Worm (Caenorhabditis elegans): ENCODE measurements around the gene seip-1.

The seip-1 gene

ce11 chrV:6096559-6097155 lies 43.6 kb upstream of the seip-1 start, which contains the start of gene smut-1:
Gene smut-1 (plus strand): TSS chrV:6097105.
- TF ChIP-seq lir-3 (tag; optimal IDR thresholded peaks at IDR 0.05; ENCODE audit: poor library complexity) (no peak), fkh-4 (tag; optimal IDR thresholded peaks at IDR 0.05; ENCODE audit: borderline replicate concordance) (no peak), efl-1 (optimal IDR thresholded peaks at IDR 0.05) (no peak), efl-1 (GFP tag; optimal IDR thresholded peaks at IDR 0.05 in 1 of 2) (peak in 1 of 2 experiments; percentile 91)

DNA sequence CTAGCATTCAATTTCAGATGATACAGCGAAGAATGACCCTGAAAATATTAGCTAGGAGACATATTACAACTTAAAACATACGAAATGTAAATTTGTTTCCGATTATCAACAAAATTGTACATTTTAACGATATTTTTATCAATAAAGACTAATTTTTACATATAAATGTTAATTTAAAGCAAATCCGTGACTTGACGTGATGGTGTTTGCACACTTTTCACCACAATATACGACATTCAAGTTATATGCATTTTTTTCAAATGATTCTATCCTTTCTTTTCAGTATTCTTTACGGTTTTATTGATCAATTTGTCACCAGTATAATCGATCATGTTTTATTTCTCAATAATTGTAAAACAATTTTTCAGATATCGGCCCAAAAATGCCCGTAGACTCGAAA lies 42.8 kb upstream of the seip-1 start, which contains the start of gene Y38A10A.7:
Gene Y38A10A.7 (plus strand): TSS at position 369 of the 400 bp plus-strand sequence.
- TF ChIP-seq fkh-8 (tag; optimal IDR thresholded peaks at IDR 0.05) (no peak), swsn-7 (tag; optimal IDR thresholded peaks at IDR 0.05) (peak; percentile 39), fkh-10 (GFP tag; optimal IDR thresholded peaks at IDR 0.05) (no peak), sptf-1 (tag; optimal IDR thresholded peaks at IDR 0.05) (no peak), ceh-90 (tag; optimal IDR thresholded peaks at IDR 0.05) (no peak), unc-98 (GFP tag; IDR thresholded peaks at IDR 0.05) (no peak), lin-15B (tag; optimal IDR thresholded peaks at IDR 0.05) (no peak), mef-2 (tag; optimal IDR thresholded peaks at IDR 0.05) (no peak), zip-4 (GFP tag; optimal IDR thresholded peaks at IDR 0.05) (no peak), nhr-12 (tag; optimal IDR thresholded peaks at IDR 0.05) (no peak), ceh-8 (GFP tag; optimal IDR thresholded peaks at IDR 0.05) (no peak), fkh-4 (tag; optimal IDR thresholded peaks at IDR 0.05; ENCODE audit: borderline replicate concordance) (no peak), F16B12.6 (tag; optimal IDR thresholded peaks at IDR 0.05) (peak; percentile 89), unc-86 (tag; optimal IDR thresholded peaks at IDR 0.05) (no peak), vab-15 (tag; optimal IDR thresholded peaks at IDR 0.05) (no peak), ztf-11 (tag; optimal IDR thresholded peaks at IDR 0.05) (no peak), nhr-76 (tag; optimal IDR thresholded peaks at IDR 0.05) (no peak), isw-1 (GFP tag; IDR thresholded peaks at IDR 0.05) (no peak), lin-14 (GFP tag; optimal IDR thresholded peaks at IDR 0.05) (peak; percentile 17), blmp-1 (tag; optimal IDR thresholded peaks at IDR 0.05) (peak; percentile 1), jun-1 (tag; optimal IDR thresholded peaks at IDR 0.05) (no peak), egl-13 (tag; optimal IDR thresholded peaks at IDR 0.05) (peak; percentile 9), lin-35 (GFP tag; optimal IDR thresholded peaks at IDR 0.05) (peak; percentile 40 to 57), unc-62 (GFP tag; optimal IDR thresholded peaks at IDR 0.05) (no peak), nhr-77 (tag; optimal IDR thresholded peaks at IDR 0.05) (no peak), unc-30 (tag; optimal IDR thresholded peaks at IDR 0.05) (no peak), aha-1 (tag; optimal IDR thresholded peaks at IDR 0.05) (no peak), nhr-47 (tag; optimal IDR thresholded peaks at IDR 0.05) (peak; percentile 16), xbp-1 (tag; optimal IDR thresholded peaks at IDR 0.05) (peak; percentile 94), nhr-85 (tag) (peak; percentile 43), hpl-2 (GFP tag; optimal IDR thresholded peaks at IDR 0.05) (no peak), nhr-28 (tag; optimal IDR thresholded peaks at IDR 0.05) (no peak), mdl-1 (tag; optimal IDR thresholded peaks at IDR 0.05) (no peak), pqm-1 (tag; optimal IDR thresholded peaks at IDR 0.05) (no peak), dsc-1 (tag; optimal IDR thresholded peaks at IDR 0.05) (peak; percentile 30), dpl-1 (GFP tag; optimal IDR thresholded peaks at IDR 0.05) (peak; percentile 35 to 66 (median 66)), lin-39 (tag; optimal IDR thresholded peaks at IDR 0.05) (no peak), mep-1 (tag; optimal IDR thresholded peaks at IDR 0.05) (peak; percentile 67), nhr-20 (tag; optimal IDR thresholded peaks at IDR 0.05) (peak; percentile 29), nhr-11 (tag; optimal IDR thresholded peaks at IDR 0.05) (no peak), C04F5.9 (tag; optimal IDR thresholded peaks at IDR 0.05) (no peak), aly-2 (tag; optimal IDR thresholded peaks at IDR 0.05) (no peak), ama-1 (optimal IDR thresholded peaks at IDR 0.05) (no peak), lsy-2 (tag; optimal IDR thresholded peaks at IDR 0.05) (peak; percentile 45 to 46), efl-1 (optimal IDR thresholded peaks at IDR 0.05) (peak; percentile 49 to 60), efl-1 (GFP tag; optimal IDR thresholded peaks at IDR 0.05 in 1 of 2) (peak; percentile 41 to 63), ztf-4 (tag; optimal IDR thresholded peaks at IDR 0.05) (no peak), tlp-1 (tag; optimal IDR thresholded peaks at IDR 0.05) (no peak), nhr-71 (tag; optimal IDR thresholded peaks at IDR 0.05) (peak; percentile 22), tbx-2 (tag; optimal IDR thresholded peaks at IDR 0.05) (peak; percentile 10), lir-3 (tag; optimal IDR thresholded peaks at IDR 0.05; ENCODE audit: poor library complexity) (peak; percentile 10), nhr-84 (tag; optimal IDR thresholded peaks at IDR 0.05) (no peak)
